Fruit fly (Drosophila melanogaster): ENCODE results near the gene CG8813.

The CG8813 gene

dm6 chr2L:2884683-2885502 is 15.4 kb downstream of the CG8813 start (continued):
- TF ChIP-seq tin (GFP tag; optimal IDR thresholded peaks at IDR 0.05) (peak; percentile 10), NfI (GFP tag; optimal IDR thresholded peaks at IDR 0.05) (peak; percentile 62), Aef1 (GFP tag; IDR thresholded peaks at IDR 0.05) (0 out of 3 replicates have a peak, but pooled peaks have one; percentile 19), Trl (optimal IDR thresholded peaks at IDR 0.05) (peak in 1 of 2 experiments; percentile 50), Trl (GFP tag; optimal IDR thresholded peaks at IDR 0.05) (peak; percentile 11), Deaf1 (tag; optimal IDR thresholded peaks at IDR 0.05) (peak; percentile 72), Awh (GFP tag; IDR thresholded peaks at IDR 0.05) (peak; percentile 35; the same call in 1 of the 2 replicates), CG12769 (tag; optimal IDR thresholded peaks at IDR 0.05) (peak; percentile 75), ewg (GFP tag; optimal IDR thresholded peaks at IDR 0.05) (no peak), CG6765 (GFP tag; optimal IDR thresholded peaks at IDR 0.05) (peak; percentile 34), Gsc (GFP tag; IDR thresholded peaks at IDR 0.05) (no peak), Lim3 (GFP tag; IDR thresholded peaks at IDR 0.05) (no peak), CG9876 (GFP tag; optimal IDR thresholded peaks at IDR 0.05) (peak; percentile 1), Nf-YC (tag; optimal IDR thresholded peaks at IDR 0.05) (peak; percentile 33), run (tag; optimal IDR thresholded peaks at IDR 0.05) (peak; percentile 20), CG2875 (GFP tag; optimal IDR thresholded peaks at IDR 0.05) (no peak), jumu (GFP tag; optimal IDR thresholded peaks at IDR 0.05) (no peak), CG1603 (tag; optimal IDR thresholded peaks at IDR 0.05) (peak; percentile 89), amos (GFP tag; IDR thresholded peaks at IDR 0.05; ENCODE audit: partially characterized antibody) (peak; percentile 56; the same call in 1 of the 2 replicates), tna (GFP tag; IDR thresholded peaks at IDR 0.05; ENCODE audit: partially characterized antibody) (peak; percentile 57; the same call in 1 of the 2 replicates), CG7928 (GFP tag; optimal IDR thresholded peaks at IDR 0.05) (peak; percentile 99), sd (tag; optimal IDR thresholded peaks at IDR 0.05) (peak; percentile 92), NFAT (GFP tag; IDR thresholded peaks at IDR 0.05) (peak; percentile 73), CG8281 (tag; optimal IDR thresholded peaks at IDR 0.05) (peak; percentile 44), kay (GFP tag; optimal IDR thresholded peaks at IDR 0.05) (no peak), exex (tag; optimal IDR thresholded peaks at IDR 0.05) (peak; percentile 55), CG10267 (tag; optimal IDR thresholded peaks at IDR 0.05) (no peak), CG9437 (GFP tag; optimal IDR thresholded peaks at IDR 0.05) (no peak), CG7745 (tag; optimal IDR thresholded peaks at IDR 0.05) (no peak), gsb-n (tag; optimal IDR thresholded peaks at IDR 0.05) (no peak), slbo (GFP tag; IDR thresholded peaks at IDR 0.05) (peak; percentile 58), CG7786 (GFP tag; optimal IDR thresholded peaks at IDR 0.05) (no peak), BEAF-32 (GFP tag; optimal IDR thresholded peaks at IDR 0.05) (no peak), Dek (tag; optimal IDR thresholded peaks at IDR 0.05) (peak; percentile 33), dmrt99B (tag; optimal IDR thresholded peaks at IDR 0.05) (no peak), sc (optimal IDR thresholded peaks at IDR 0.05) (no peak), sc (GFP tag; optimal IDR thresholded peaks at IDR 0.05) (peak; percentile 2), mam (GFP tag; optimal IDR thresholded peaks at IDR 0.05) (peak; percentile 30), CG15073 (GFP tag; optimal IDR thresholded peaks at IDR 0.05) (no peak), CG10147 (GFP tag; optimal IDR thresholded peaks at IDR 0.05) (no peak), ind (GFP tag; optimal IDR thresholded peaks at IDR 0.05) (no peak), ERR (GFP tag; optimal IDR thresholded peaks at IDR 0.05) (no peak), CG14441 (GFP tag; IDR thresholded peaks at IDR 0.05) (peak; percentile 69), GATAe (GFP tag; conservative IDR thresholded peaks at IDR 0.05) (peak; percentile 73), Eip74EF (GFP tag; optimal IDR thresholded peaks at IDR 0.05) (peak in 1 of 2 experiments; percentile 85), ap (GFP tag; IDR thresholded peaks at IDR 0.05) (no peak), lbe (GFP tag; optimal IDR thresholded peaks at IDR 0.05) (no peak), ci (GFP tag; IDR thresholded peaks at IDR 0.05) (peak; percentile 86)
